Fruit fly (Drosophila melanogaster) whole organism, adult: ENCODE data around the gene sphe.

Experiments
- CG11617 ChIP-seq: fragments of 200-800 bp; sonication (Bioruptor generic); optimal IDR thresholded peaks from 2 replicates; lab custom pipeline; 2017; ENCODE audit warnings: mild to moderate bottlenecking, missing biosample characterization, missing genetic modification reagents, missing genetic modification characterization
- CG12768 ChIP-seq: fragments of 200-800 bp; sonication (Bioruptor generic); optimal IDR thresholded peaks from 2 replicates; lab custom pipeline; 2017; ENCODE audit warnings: missing biosample characterization, missing genetic modification characterization, mild to moderate bottlenecking, moderate library complexity, missing genetic modification reagents
- CG14711 ChIP-seq: fragments of 200-800 bp; sonication (Bioruptor generic); optimal IDR thresholded peaks from 2 replicates; lab custom pipeline; 2018; ENCODE audit warnings: missing biosample characterization, mild to moderate bottlenecking, missing genetic modification characterization, moderate library complexity
- CG1620 ChIP-seq: fragments of 200-800 bp; sonication (Bioruptor generic); optimal IDR thresholded peaks from 2 replicates; lab custom pipeline; 2016; ENCODE audit warnings: missing biosample characterization, missing genetic modification characterization
- CG33017 ChIP-seq: fragments of 200-800 bp; sonication (Bioruptor generic); optimal IDR thresholded peaks from 2 replicates; lab custom pipeline; 2018; ENCODE audit warnings: missing biosample characterization, mild to moderate bottlenecking, missing genetic modification characterization, moderate library complexity
- CG5204 ChIP-seq: fragments of 200-800 bp; sonication (Bioruptor generic); optimal IDR thresholded peaks from 2 replicates; lab custom pipeline; 2016; ENCODE audit warnings: missing biosample characterization, missing genetic modification characterization
- CG7045 ChIP-seq: fragments of 200-800 bp; sonication (Bioruptor generic); optimal IDR thresholded peaks from 2 replicates; lab custom pipeline; 2017; ENCODE audit warnings: missing biosample characterization, mild to moderate bottlenecking, missing genetic modification characterization
- CG7101 ChIP-seq: fragments of 200-800 bp; sonication (Bioruptor generic); optimal IDR thresholded peaks from 2 replicates; lab custom pipeline; 2018; ENCODE audit warnings: missing biosample characterization, mild to moderate bottlenecking, missing genetic modification characterization, moderate library complexity
- Clk ChIP-seq: fragments of 200-800 bp; sonication (Bioruptor generic); optimal IDR thresholded peaks from 2 replicates; lab custom pipeline; 2017; ENCODE audit warnings: missing biosample characterization, missing genetic modification characterization
- Crg-1 ChIP-seq: fragments of 200-800 bp; sonication (Bioruptor generic); optimal IDR thresholded peaks from 2 replicates; lab custom pipeline; 2016; ENCODE audit warnings: missing biosample characterization, missing genetic modification characterization
- Hr96 ChIP-seq: fragments of 200-800 bp; sonication (Bioruptor generic); optimal IDR thresholded peaks from 2 replicates; lab custom pipeline; 2016; ENCODE audit warnings: missing biosample characterization, missing genetic modification characterization
- Mnt ChIP-seq: fragments of 200-800 bp; sonication (Bioruptor generic); optimal IDR thresholded peaks from 2 replicates; lab custom pipeline; 2016; ENCODE audit warnings: missing biosample characterization, mild to moderate bottlenecking, missing genetic modification characterization
- bab1 ChIP-seq: fragments of 200-800 bp; sonication (Bioruptor generic); optimal IDR thresholded peaks from 3 replicates; lab custom pipeline; 2019; ENCODE audit warnings: missing biosample characterization, mild to moderate bottlenecking, missing genetic modification characterization, moderate library complexity
- cic ChIP-seq: fragments of 200-800 bp; sonication (Bioruptor generic); optimal IDR thresholded peaks from 2 replicates; lab custom pipeline; 2017; ENCODE audit warnings: missing biosample characterization, mild to moderate bottlenecking, missing genetic modification characterization, moderate library complexity
- cnc ChIP-seq, 2 experiments: fragments of >200 bp; optimal IDR thresholded peaks; 2 replicates each; lab custom pipeline; 2017
- kay ChIP-seq: fragments of 200-800 bp; sonication (Bioruptor generic); peaks from one replicate; lab custom pipeline; 2016; ENCODE audit warnings: missing biosample characterization, missing genetic modification characterization, borderline replicate concordance
- ovo ChIP-seq: fragments of 200-800 bp; sonication (Bioruptor generic); optimal IDR thresholded peaks from 2 replicates; lab custom pipeline; 2016; ENCODE audit warnings: missing biosample characterization, missing genetic modification characterization
- pad ChIP-seq: fragments of 200-800 bp; sonication (Bioruptor generic); optimal IDR thresholded peaks from 3 replicates; lab custom pipeline; 2017; ENCODE audit warnings: missing biosample characterization, missing genetic modification characterization, mild to moderate bottlenecking, moderate library complexity, missing genetic modification reagents
- tj ChIP-seq: fragments of 200-800 bp; sonication (Bioruptor generic); optimal IDR thresholded peaks from 3 replicates; lab custom pipeline; 2017; ENCODE audit warnings: missing biosample characterization, mild to moderate bottlenecking, missing genetic modification characterization, moderate library complexity
- toe ChIP-seq: fragments of 200-800 bp; sonication (Bioruptor generic); optimal IDR thresholded peaks from 2 replicates; lab custom pipeline; 2016; ENCODE audit warnings: missing biosample characterization, missing genetic modification characterization

The sphe gene

dm6 chrX:16689966-16690365 is 11.8 kb downstream of the sphe start:
- TF ChIP-seq pad (GFP tag; lab: Kevin White, UChicago) (no peak), cnc (optimal IDR thresholded peaks at IDR 0.05; lab: Kevin White, UChicago) (no peak), cic (no peak), CG12768 (GFP tag; lab: Kevin White, UChicago) (no peak), CG7045 (GFP tag; lab: Kevin White, UChicago) (no peak), toe (GFP tag; lab: Kevin White, UChicago) (no peak), CG14711 (tag; lab: Kevin White, UChicago) (no peak), ovo (no peak), bab1 (GFP tag; lab: Kevin White, UChicago) (no peak), CG33017 (tag; lab: Kevin White, UChicago) (no peak), Mnt (GFP tag; lab: Kevin White, UChicago) (no peak), tj (no peak)

- TF ChIP-seq tj (peak; percentile 56), cic (no peak), ovo (no peak), CG33017 (tag; lab: Kevin White, UChicago) (no peak), toe (GFP tag; lab: Kevin White, UChicago) (no peak)
Measured at dm6 chrX:16689339-16689738, 12.4 kb downstream of the sphe start.

- no peak for TF ChIP-seq pad (GFP tag; lab: Kevin White, UChicago)
- no peak for TF ChIP-seq CG11617
- TF ChIP-seq tj = no peak
- no peak for TF ChIP-seq cnc (optimal IDR thresholded peaks at IDR 0.05; lab: Kevin White, UChicago)
- TF ChIP-seq ovo = no peak
Measured at dm6 chrX:16688106-16688459, 13.7 kb downstream of the sphe start.

- peak; percentile 25 for TF ChIP-seq toe (GFP tag; lab: Kevin White, UChicago)
- TF ChIP-seq ovo = no peak
Measured at dm6 chrX:16687400-16688105, 14.2 kb downstream of the sphe start.

- TF ChIP-seq CG12768 (GFP tag; lab: Kevin White, UChicago) (no peak), CG7101 (tag; lab: Kevin White, UChicago) (no peak), CG33017 (tag; lab: Kevin White, UChicago) (no peak), CG1620 (GFP tag; lab: Kevin White, UChicago) (no peak), CG7045 (GFP tag; lab: Kevin White, UChicago) (no peak), Hr96 (GFP tag; lab: Kevin White, UChicago) (no peak), toe (GFP tag; lab: Kevin White, UChicago) (no peak), tj (no peak), Clk (GFP tag; lab: Kevin White, UChicago) (no peak), cnc (optimal IDR thresholded peaks at IDR 0.05; lab: Kevin White, UChicago) (no peak), kay (GFP tag; lab: Kevin White, UChicago) (no peak), CG14711 (tag; lab: Kevin White, UChicago) (no peak), CG11617 (no peak), CG5204 (GFP tag; lab: Kevin White, UChicago) (no peak)
Measured at dm6 chrX:16683765-16684164, 18.0 kb downstream of the sphe start, which contains the start of gene Axs. TSS of gene Axs (minus strand) at chrX:16683895.

- no peak for TF ChIP-seq Hr96 (GFP tag; lab: Kevin White, UChicago)
- no peak for TF ChIP-seq cnc (optimal IDR thresholded peaks at IDR 0.05; lab: Kevin White, UChicago)
- no peak for TF ChIP-seq pad (GFP tag; lab: Kevin White, UChicago)
- TF ChIP-seq ovo = no peak
- TF ChIP-seq kay (GFP tag; lab: Kevin White, UChicago) = no peak
- TF ChIP-seq bab1 (GFP tag; lab: Kevin White, UChicago) = no peak
- TF ChIP-seq Mnt (GFP tag; lab: Kevin White, UChicago) = no peak
Measured at dm6 chrX:16678845-16679347, 22.9 kb downstream of the sphe start, which contains the start of the genes CG13010 and sing. TSS of gene CG13010 (minus strand) at chrX:16678945. TSS of gene sing (plus strand) at chrX:16679297.

dm6 chrX:16677163-16677562 is 24.6 kb downstream of the sphe start:
- TF ChIP-seq Crg-1 (GFP tag; lab: Kevin White, UChicago) (no peak), CG14711 (tag; lab: Kevin White, UChicago) (peak; percentile 7), CG1620 (GFP tag; lab: Kevin White, UChicago) (no peak), pad (GFP tag; lab: Kevin White, UChicago) (no peak), CG7101 (tag; lab: Kevin White, UChicago) (peak; percentile 55), Hr96 (GFP tag; lab: Kevin White, UChicago) (no peak), CG11617 (peak; percentile 9), kay (GFP tag; lab: Kevin White, UChicago) (no peak), CG12768 (GFP tag; lab: Kevin White, UChicago) (no peak), cnc (optimal IDR thresholded peaks at IDR 0.05; lab: Kevin White, UChicago) (no peak), Mnt (GFP tag; lab: Kevin White, UChicago) (no peak), CG5204 (GFP tag; lab: Kevin White, UChicago) (no peak), toe (GFP tag; lab: Kevin White, UChicago) (no peak)
